Worm (Caenorhabditis elegans): ENCODE results near the gene F22B7.9.
A peak's percentile ranks its signal among the peaks of the same experiment; 100 is the strongest.

Gene F22B7.9

DNA sequence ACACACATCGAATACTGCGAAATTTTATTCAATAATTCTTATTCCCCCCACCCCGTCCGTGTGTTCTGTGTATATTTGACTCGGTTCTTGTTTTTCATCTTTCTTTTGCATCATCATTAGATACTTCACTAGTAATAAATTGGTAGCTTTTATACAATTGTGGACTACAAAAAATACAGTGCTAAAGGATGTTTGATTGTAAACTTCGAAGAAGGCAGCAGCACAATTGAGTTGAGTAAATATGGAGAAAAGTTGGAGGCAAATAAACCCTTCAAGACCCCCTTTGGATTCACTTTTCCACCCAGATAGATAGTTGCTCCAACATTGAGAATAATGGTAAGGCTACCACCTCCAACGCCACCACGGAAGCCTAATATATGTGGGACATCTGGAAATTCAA lies 39.6 kb upstream of the F22B7.9 start, which contains the start of gene B0303.7:
TSS of gene B0303.7 (plus strand) at position 301 of the 400 bp plus-strand sequence.
- TF ChIP-seq mes-2 (tag; optimal IDR thresholded peaks at IDR 0.05; ENCODE audit: poor library complexity, severe bottlenecking) (no peak), ama-1 (optimal IDR thresholded peaks at IDR 0.05) (peak; percentile 17), nhr-77 (tag; optimal IDR thresholded peaks at IDR 0.05) (no peak)

DNA sequence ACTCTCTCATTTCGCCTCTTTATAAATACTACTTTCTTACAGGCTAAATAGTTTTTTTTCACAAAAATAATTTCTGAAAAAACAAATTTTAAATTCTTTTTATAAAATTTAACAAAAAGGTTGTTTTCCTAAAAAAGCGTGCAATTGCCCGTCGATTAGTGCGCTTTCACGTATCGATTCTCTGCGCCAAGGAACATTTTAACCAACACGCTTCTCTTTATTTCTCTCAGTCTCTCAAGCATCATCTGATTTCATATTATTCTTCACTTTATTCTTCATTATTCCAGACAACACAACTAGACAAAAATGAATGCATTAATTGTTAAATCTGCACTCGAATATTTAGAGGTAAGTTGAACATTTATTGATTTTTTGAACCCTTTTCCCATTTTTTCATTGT lies 35.9 kb upstream of the F22B7.9 start, which contains the start of gene B0303.4:
TSS of gene B0303.4 (plus strand) at position 196 of the 400 bp plus-strand sequence.
- TF ChIP-seq egl-27 (tag; optimal IDR thresholded peaks at IDR 0.05) (no peak), tra-1 (GFP tag; IDR thresholded peaks at IDR 0.05) (no peak), ZK337.2 (GFP tag; IDR thresholded peaks at IDR 0.05) (no peak), lin-1 (GFP tag; IDR thresholded peaks at IDR 0.05) (no peak), nhr-111 (GFP tag; optimal IDR thresholded peaks at IDR 0.05) (no peak), ceh-32 (tag; optimal IDR thresholded peaks at IDR 0.05; ENCODE audit: poor library complexity) (no peak), lir-3 (tag; optimal IDR thresholded peaks at IDR 0.05) (no peak), nhr-237 (tag; optimal IDR thresholded peaks at IDR 0.05) (no peak), nhr-102 (tag; optimal IDR thresholded peaks at IDR 0.05) (no peak), jun-1 (tag; optimal IDR thresholded peaks at IDR 0.05) (no peak), T26A8.4 (GFP tag; IDR thresholded peaks at IDR 0.05) (no peak), hif-1 (tag; optimal IDR thresholded peaks at IDR 0.05) (peak in 1 of 2 experiments; percentile 6), mxl-3 (GFP tag; optimal IDR thresholded peaks at IDR 0.05) (peak; percentile 57), gei-8 (GFP tag; optimal IDR thresholded peaks at IDR 0.05) (no peak), dmd-6 (GFP tag; IDR thresholded peaks at IDR 0.05) (no peak), ama-1 (optimal IDR thresholded peaks at IDR 0.05) (no peak), ztf-7 (tag; optimal IDR thresholded peaks at IDR 0.05) (peak; percentile 85), ceh-28 (tag; optimal IDR thresholded peaks at IDR 0.05) (peak; percentile 47), nhr-10 (tag; optimal IDR thresholded peaks at IDR 0.05) (no peak), egl-43 (GFP tag; IDR thresholded peaks at IDR 0.05) (no peak), mes-2 (tag; optimal IDR thresholded peaks at IDR 0.05; ENCODE audit: poor library complexity, severe bottlenecking) (peak; percentile 65), unc-39 (tag; optimal IDR thresholded peaks at IDR 0.05) (no peak), ces-1 (GFP tag; optimal IDR thresholded peaks at IDR 0.05) (no peak), ceh-44 (GFP tag; IDR thresholded peaks at IDR 0.05) (no peak), zip-11 (GFP tag; IDR thresholded peaks at IDR 0.05) (no peak), zfp-3 (GFP tag; conservative IDR thresholded peaks at IDR 0.05) (no peak), lin-15B (tag; optimal IDR thresholded peaks at IDR 0.05) (no peak), saeg-2 (GFP tag; IDR thresholded peaks at IDR 0.05) (no peak), T20F7.1 (GFP tag; optimal IDR thresholded peaks at IDR 0.05) (peak; percentile 52), set-16 (GFP tag; IDR thresholded peaks at IDR 0.05) (no peak), lin-29 (GFP tag; IDR thresholded peaks at IDR 0.05) (no peak), fkh-10 (GFP tag; optimal IDR thresholded peaks at IDR 0.05) (no peak), madf-5 (GFP tag; IDR thresholded peaks at IDR 0.05) (no peak), daf-12 (tag; optimal IDR thresholded peaks at IDR 0.05) (no peak), hlh-30 (tag; optimal IDR thresholded peaks at IDR 0.05; ENCODE audit: insufficient read depth) (peak; percentile 90), Y48G9A.11 (GFP tag; IDR thresholded peaks at IDR 0.05) (no peak), R02D3.7 (tag; optimal IDR thresholded peaks at IDR 0.05) (no peak), nhr-77 (tag; optimal IDR thresholded peaks at IDR 0.05) (no peak), D1046.2 (GFP tag; IDR thresholded peaks at IDR 0.05) (no peak), zip-2 (tag; optimal IDR thresholded peaks at IDR 0.05) (no peak), nhr-42 (GFP tag; IDR thresholded peaks at IDR 0.05) (no peak), skn-1 (tag; optimal IDR thresholded peaks at IDR 0.05) (no peak), rbr-2 (tag; optimal IDR thresholded peaks at IDR 0.05) (peak; percentile 41), hlh-11 (tag; optimal IDR thresholded peaks at IDR 0.05) (peak; percentile 63), dve-1 (tag; optimal IDR thresholded peaks at IDR 0.05; ENCODE audit: insufficient read depth) (peak; percentile 48), F10B5.3 (tag; optimal IDR thresholded peaks at IDR 0.05) (no peak), dmd-9 (GFP tag; IDR thresholded peaks at IDR 0.05) (no peak), Y75B8A.6 (GFP tag; IDR thresholded peaks at IDR 0.05) (no peak), nhr-6 (tag; optimal IDR thresholded peaks at IDR 0.05) (no peak), unc-130 (GFP tag; optimal IDR thresholded peaks at IDR 0.05) (no peak)

Data from whole organism, L4 larva.